Fruit fly (Drosophila melanogaster): ENCODE data around the gene mbf1.
A peak's percentile ranks its signal among the peaks of the same experiment; 100 is the strongest.

Gene mbf1

DNA sequence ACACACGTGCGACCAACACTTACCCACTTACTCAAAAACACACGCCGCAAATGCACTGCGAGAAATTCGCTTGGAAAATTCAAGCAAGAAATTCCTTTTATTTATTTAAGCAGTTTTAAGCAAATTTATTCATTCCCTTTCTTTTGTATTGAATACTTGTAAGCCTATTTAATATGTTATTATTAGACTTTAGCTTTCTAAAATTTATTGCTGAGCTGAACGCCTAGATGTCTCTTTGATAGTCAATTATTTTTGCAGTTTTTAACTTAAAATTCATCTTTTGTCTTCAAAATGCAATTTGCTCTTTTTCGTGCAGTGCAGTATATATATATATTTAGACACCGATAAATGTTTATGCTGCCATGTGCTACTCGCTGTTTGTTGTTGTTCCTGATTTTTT, 40.3 kb upstream of the mbf1 start (continued):
- TF ChIP-seq CG15336 (GFP tag; IDR thresholded peaks at IDR 0.05) (no peak; the same call in 1 of the 2 replicates), Gug (GFP tag; IDR thresholded peaks at IDR 0.05) (no peak), Eip75B (GFP tag; optimal IDR thresholded peaks at IDR 0.05) (no peak), CG16779 (tag; optimal IDR thresholded peaks at IDR 0.05) (no peak), CG11294 (GFP tag; IDR thresholded peaks at IDR 0.05) (no peak), Ets21C (GFP tag; optimal IDR thresholded peaks at IDR 0.05) (no peak), cyc (GFP tag; optimal IDR thresholded peaks at IDR 0.05) (peak; percentile 36), fd59A (GFP tag; optimal IDR thresholded peaks at IDR 0.05) (no peak), Eip93F (GFP tag; optimal IDR thresholded peaks at IDR 0.05) (no peak), CG8632 (GFP tag; optimal IDR thresholded peaks at IDR 0.05) (no peak), Sox102F (GFP tag; optimal IDR thresholded peaks at IDR 0.05) (no peak), svp (GFP tag) (peak; percentile 65), CG9139 (GFP tag; optimal IDR thresholded peaks at IDR 0.05) (no peak)

dm6 chr3L:16542998-16543624, 31.1 kb upstream of the mbf1 start, which contains the start of gene CG43373:
Gene CG43373 (minus strand): TSS chr3L:16543370.
- TF ChIP-seq Ets21C (GFP tag; optimal IDR thresholded peaks at IDR 0.05) (no peak), CG10669 (GFP tag; optimal IDR thresholded peaks at IDR 0.05) (no peak), ss (GFP tag; optimal IDR thresholded peaks at IDR 0.05) (no peak), CG11902 (GFP tag; optimal IDR thresholded peaks at IDR 0.05) (no peak), CG6163 (GFP tag; IDR thresholded peaks at IDR 0.05) (no peak), Eip93F (GFP tag; optimal IDR thresholded peaks at IDR 0.05) (no peak), Sox102F (GFP tag; optimal IDR thresholded peaks at IDR 0.05) (no peak), Smox (GFP tag; optimal IDR thresholded peaks at IDR 0.05) (no peak), cyc (GFP tag; optimal IDR thresholded peaks at IDR 0.05) (no peak), CG10631 (GFP tag; optimal IDR thresholded peaks at IDR 0.05) (no peak), OdsH (GFP tag; optimal IDR thresholded peaks at IDR 0.05) (no peak), Gug (GFP tag; IDR thresholded peaks at IDR 0.05) (no peak), CG7368 (GFP tag; optimal IDR thresholded peaks at IDR 0.05) (no peak), dac (GFP tag; optimal IDR thresholded peaks at IDR 0.05) (no peak), Blimp-1 (GFP tag; optimal IDR thresholded peaks at IDR 0.05) (no peak), CG8319 (GFP tag; optimal IDR thresholded peaks at IDR 0.05) (no peak), CG6276 (GFP tag; optimal IDR thresholded peaks at IDR 0.05) (no peak), Met (GFP tag; optimal IDR thresholded peaks at IDR 0.05) (no peak), CG4318 (GFP tag; optimal IDR thresholded peaks at IDR 0.05) (no peak), fd85E (GFP tag; optimal IDR thresholded peaks at IDR 0.05) (no peak)

- TF ChIP-seq vri (GFP tag; optimal IDR thresholded peaks at IDR 0.05) (no peak), achi (GFP tag; optimal IDR thresholded peaks at IDR 0.05) (no peak), esn (GFP tag; optimal IDR thresholded peaks at IDR 0.05) (no peak), cyc (GFP tag; optimal IDR thresholded peaks at IDR 0.05) (no peak), CG8119 (GFP tag; IDR thresholded peaks at IDR 0.05) (no peak), CG11902 (GFP tag; optimal IDR thresholded peaks at IDR 0.05) (no peak), Ets96B (tag; optimal IDR thresholded peaks at IDR 0.05) (no peak), CG6792 (GFP tag; optimal IDR thresholded peaks at IDR 0.05) (no peak), CG10631 (GFP tag; optimal IDR thresholded peaks at IDR 0.05) (no peak), salr (GFP tag; optimal IDR thresholded peaks at IDR 0.05) (no peak), CG11762 (GFP tag; optimal IDR thresholded peaks at IDR 0.05; ENCODE audit: insufficient read depth) (no peak), CG8319 (GFP tag; optimal IDR thresholded peaks at IDR 0.05) (no peak), fkh (GFP tag; optimal IDR thresholded peaks at IDR 0.05) (no peak), OdsH (GFP tag; optimal IDR thresholded peaks at IDR 0.05) (no peak), acj6 (GFP tag; optimal IDR thresholded peaks at IDR 0.05) (no peak), pdm3 (GFP tag; optimal IDR thresholded peaks at IDR 0.05) (no peak), fd59A (GFP tag; optimal IDR thresholded peaks at IDR 0.05) (no peak), Eip78C (GFP tag) (no peak), dac (GFP tag; optimal IDR thresholded peaks at IDR 0.05) (no peak), Met (GFP tag; optimal IDR thresholded peaks at IDR 0.05) (no peak)
Observed at dm6 chr3L:16544220-16544619, 30.0 kb upstream of the mbf1 start.

Data from whole organism, prepupa.